ENCODE assay signal across 1 fruit fly cellular context in genomic region chr3R:31580586-31580994, dm6.
TF ChIP-seq lines count a peak whose summit lies in the region.

pygo (minus strand) TSS chr3R:31580699.
rod (plus strand) TSS chr3R:31580951.

TF ChIP-seq in whole organism, embryonic, 481 proteins besides CTCF, POLR2A, EP300 and RAD21 (continued from another document and continues in another):
- no peak for TF ChIP-seq CG8359 (GFP tag; optimal IDR thresholded peaks at IDR 0.05; lab: Kevin White, UChicago; ENCODE audit: borderline replicate concordance)
- no peak for TF ChIP-seq CG30431 (GFP tag; optimal IDR thresholded peaks at IDR 0.05; lab: Kevin White, UChicago)
- no peak for TF ChIP-seq CkIIα-i1 (GFP tag; IDR thresholded peaks at IDR 0.05; lab: Robert Waterston, UW)
- peak; percentile 46 for TF ChIP-seq bigmax (GFP tag; optimal IDR thresholded peaks at IDR 0.05; lab: Kevin White, UChicago)
- peak; percentile 84 for TF ChIP-seq MBD-R2 (GFP tag; IDR thresholded peaks at IDR 0.05; lab: Robert Waterston, UW)
- no peak for TF ChIP-seq maf-S (GFP tag; optimal IDR thresholded peaks at IDR 0.05; lab: Kevin White, UChicago)
- no peak for TF ChIP-seq H15 (GFP tag; IDR thresholded peaks at IDR 0.05; lab: Robert Waterston, UW)
- no peak for TF ChIP-seq Dek (tag; optimal IDR thresholded peaks at IDR 0.05; lab: Kevin White, UChicago)
- TF ChIP-seq CoRest (tag; optimal IDR thresholded peaks at IDR 0.05; lab: Kevin White, UChicago) = no peak
- TF ChIP-seq ash1 (GFP tag; optimal IDR thresholded peaks at IDR 0.05; lab: Kevin White, UChicago) = no peak
- TF ChIP-seq tup (GFP tag; optimal IDR thresholded peaks at IDR 0.05; lab: Kevin White, UChicago) = no peak
- peak; percentile 16 for TF ChIP-seq Max (GFP tag; optimal IDR thresholded peaks at IDR 0.05; lab: Kevin White, UChicago)
- TF ChIP-seq CG10321 (GFP tag; IDR thresholded peaks at IDR 0.05; lab: Robert Waterston, UW) = no peak
- TF ChIP-seq hbn (GFP tag; IDR thresholded peaks at IDR 0.05; lab: Robert Waterston, UW; ENCODE audit: partially characterized antibody) = peak; percentile 52
- no peak for TF ChIP-seq exex (tag; optimal IDR thresholded peaks at IDR 0.05; lab: Kevin White, UChicago)
- no peak for TF ChIP-seq Deaf1 (tag; optimal IDR thresholded peaks at IDR 0.05; lab: Kevin White, UChicago)
- TF ChIP-seq CG16779 (GFP tag; IDR thresholded peaks at IDR 0.05; lab: Robert Waterston, UW) = no peak
- no peak for TF ChIP-seq hth (optimal IDR thresholded peaks at IDR 0.05; lab: Kevin White, UChicago)
- TF ChIP-seq crp (GFP tag; optimal IDR thresholded peaks at IDR 0.05; lab: Kevin White, UChicago) = peak in 1 of 2 experiments; percentile 6
- TF ChIP-seq ara (GFP tag; IDR thresholded peaks at IDR 0.05; lab: Robert Waterston, UW) = no peak
- no peak for TF ChIP-seq CG7745 (tag; optimal IDR thresholded peaks at IDR 0.05; lab: Kevin White, UChicago)
- no peak for TF ChIP-seq br (optimal IDR thresholded peaks at IDR 0.05; lab: Kevin White, UChicago)
- peak; percentile 76 for TF ChIP-seq Dll (GFP tag; IDR thresholded peaks at IDR 0.05; lab: Robert Waterston, UW; ENCODE audit: partially characterized antibody)
- TF ChIP-seq odd (GFP tag; optimal IDR thresholded peaks at IDR 0.05; lab: Kevin White, UChicago) = no peak
- no peak for TF ChIP-seq unpg (GFP tag; optimal IDR thresholded peaks at IDR 0.05; lab: Kevin White, UChicago)
- no peak for TF ChIP-seq run (tag; optimal IDR thresholded peaks at IDR 0.05; lab: Kevin White, UChicago)
- TF ChIP-seq bbx (GFP tag; IDR thresholded peaks at IDR 0.05; lab: Robert Waterston, UW; ENCODE audit: partially characterized antibody) = peak; percentile 45
- no peak for TF ChIP-seq CG6854 (GFP tag; optimal IDR thresholded peaks at IDR 0.05; lab: Kevin White, UChicago)
- TF ChIP-seq CG8281 (tag; optimal IDR thresholded peaks at IDR 0.05; lab: Kevin White, UChicago) = no peak
- TF ChIP-seq CG34376 (GFP tag; optimal IDR thresholded peaks at IDR 0.05; lab: Kevin White, UChicago) = no peak
- no peak for TF ChIP-seq Hr78 (GFP tag; optimal IDR thresholded peaks at IDR 0.05; lab: Kevin White, UChicago)
- TF ChIP-seq CG10654 (GFP tag; optimal IDR thresholded peaks at IDR 0.05; lab: Kevin White, UChicago) = no peak
- TF ChIP-seq nerfin-2 (GFP tag; IDR thresholded peaks at IDR 0.05; lab: Robert Waterston, UW; ENCODE audit: partially characterized antibody) = peak; percentile 28; the same call in 1 of the 2 replicates
- peak; percentile 61 for TF ChIP-seq nmo (GFP tag; optimal IDR thresholded peaks at IDR 0.05; lab: Kevin White, UChicago)
- TF ChIP-seq knrl (GFP tag; IDR thresholded peaks at IDR 0.05; lab: Robert Waterston, UW; ENCODE audit: partially characterized antibody) = peak; percentile 58; the same call in 2 of the 3 replicates
- no peak for TF ChIP-seq CG4820 (GFP tag; optimal IDR thresholded peaks at IDR 0.05; lab: Kevin White, UChicago)
- no peak for TF ChIP-seq CG17385 (GFP tag; optimal IDR thresholded peaks at IDR 0.05; lab: Kevin White, UChicago)
- TF ChIP-seq CG1602 (GFP tag; optimal IDR thresholded peaks at IDR 0.05; lab: Kevin White, UChicago) = no peak
- no peak for TF ChIP-seq CG32772 (GFP tag; IDR thresholded peaks at IDR 0.05; lab: Robert Waterston, UW)
- no peak for TF ChIP-seq dati (GFP tag; IDR thresholded peaks at IDR 0.05; lab: Robert Waterston, UW)
- TF ChIP-seq CG4707 (GFP tag; optimal IDR thresholded peaks at IDR 0.05; lab: Kevin White, UChicago) = no peak
- no peak for TF ChIP-seq insv (GFP tag; optimal IDR thresholded peaks at IDR 0.05; lab: Kevin White, UChicago)
- TF ChIP-seq CG31441 (GFP tag; IDR thresholded peaks at IDR 0.05; lab: Robert Waterston, UW) = no peak
- no peak for TF ChIP-seq CG10209 (GFP tag; optimal IDR thresholded peaks at IDR 0.05; lab: Kevin White, UChicago)
- peak; percentile 72 for TF ChIP-seq trem (tag; optimal IDR thresholded peaks at IDR 0.05; lab: Kevin White, UChicago)
- TF ChIP-seq CG13287 (GFP tag; IDR thresholded peaks at IDR 0.05; lab: Robert Waterston, UW; ENCODE audit: partially characterized antibody) = peak; percentile 80
- no peak for TF ChIP-seq CG12104 (GFP tag; optimal IDR thresholded peaks at IDR 0.05; lab: Kevin White, UChicago)
- no peak for TF ChIP-seq CG33557 (GFP tag; optimal IDR thresholded peaks at IDR 0.05; lab: Kevin White, UChicago)
- TF ChIP-seq Dip3 (GFP tag; optimal IDR thresholded peaks at IDR 0.05; lab: Kevin White, UChicago) = no peak
- no peak for TF ChIP-seq Dip2 (GFP tag; IDR thresholded peaks at IDR 0.05; lab: Robert Waterston, UW)
- no peak for TF ChIP-seq Mes4 (GFP tag; optimal IDR thresholded peaks at IDR 0.05; lab: Kevin White, UChicago)
- TF ChIP-seq Hand (GFP tag; optimal IDR thresholded peaks at IDR 0.05; lab: Kevin White, UChicago) = no peak
- no peak for TF ChIP-seq btn (GFP tag; optimal IDR thresholded peaks at IDR 0.05; lab: Kevin White, UChicago)
- TF ChIP-seq CG3838 (GFP tag; optimal IDR thresholded peaks at IDR 0.05; lab: Kevin White, UChicago) = no peak
- TF ChIP-seq CG4360 (GFP tag; IDR thresholded peaks at IDR 0.05; lab: Robert Waterston, UW) = no peak
- TF ChIP-seq Poxn (GFP tag; IDR thresholded peaks at IDR 0.05; lab: Robert Waterston, UW) = no peak
- TF ChIP-seq CG14014 (GFP tag; IDR thresholded peaks at IDR 0.05; lab: Robert Waterston, UW) = no peak
- TF ChIP-seq CG1647 (GFP tag; optimal IDR thresholded peaks at IDR 0.05; lab: Kevin White, UChicago) = no peak
- TF ChIP-seq Jarid2 (GFP tag; optimal IDR thresholded peaks at IDR 0.05; lab: Kevin White, UChicago) = no peak
- TF ChIP-seq ab (GFP tag; optimal IDR thresholded peaks at IDR 0.05; lab: Kevin White, UChicago) = no peak
- no peak for TF ChIP-seq Adf1 (GFP tag; IDR thresholded peaks at IDR 0.05; lab: Robert Waterston, UW)
- no peak for TF ChIP-seq CG4730 (GFP tag; IDR thresholded peaks at IDR 0.05; lab: Robert Waterston, UW)
- 0 out of 4 replicates have a peak, but pooled peaks have one; percentile 60 for TF ChIP-seq chinmo (GFP tag; IDR thresholded peaks at IDR 0.05; lab: Robert Waterston, UW; ENCODE audit: partially characterized antibody)
- TF ChIP-seq cas (GFP tag; IDR thresholded peaks at IDR 0.05; lab: Robert Waterston, UW) = no peak
- no peak for TF ChIP-seq CG6654 (GFP tag; optimal IDR thresholded peaks at IDR 0.05; lab: Kevin White, UChicago)
- TF ChIP-seq CG10274 (GFP tag; optimal IDR thresholded peaks at IDR 0.05; lab: Kevin White, UChicago) = no peak
- no peak for TF ChIP-seq H2.0 (GFP tag; IDR thresholded peaks at IDR 0.05; lab: Robert Waterston, UW)
- no peak for TF ChIP-seq CG5953 (GFP tag; IDR thresholded peaks at IDR 0.05; lab: Robert Waterston, UW)
- TF ChIP-seq sens (GFP tag; lab: Kevin White, UChicago) = peak; percentile 27
- no peak for TF ChIP-seq CG2129 (GFP tag; IDR thresholded peaks at IDR 0.05; lab: Robert Waterston, UW; ENCODE audit: partially characterized antibody)
- TF ChIP-seq cad (GFP tag; optimal IDR thresholded peaks at IDR 0.05; lab: Kevin White, UChicago) = no peak
- no peak for TF ChIP-seq trh (GFP tag; optimal IDR thresholded peaks at IDR 0.05; lab: Kevin White, UChicago)
- no peak for TF ChIP-seq CG8765 (GFP tag; IDR thresholded peaks at IDR 0.05; lab: Robert Waterston, UW)
- no peak for TF ChIP-seq Ssrp (tag; optimal IDR thresholded peaks at IDR 0.05; lab: Kevin White, UChicago)
- TF ChIP-seq Optix (GFP tag; IDR thresholded peaks at IDR 0.05; lab: Robert Waterston, UW) = no peak
- no peak for TF ChIP-seq crol (GFP tag; IDR thresholded peaks at IDR 0.05; lab: Robert Waterston, UW)
- TF ChIP-seq Dfd (GFP tag; optimal IDR thresholded peaks at IDR 0.05; lab: Kevin White, UChicago) = no peak
- no peak for TF ChIP-seq tap (tag; optimal IDR thresholded peaks at IDR 0.05; lab: Kevin White, UChicago)
- peak; percentile 28; the same call in 1 of the 3 replicates for TF ChIP-seq ci (GFP tag; IDR thresholded peaks at IDR 0.05; lab: Robert Waterston, UW)
- no peak for TF ChIP-seq Mrtf (GFP tag; IDR thresholded peaks at IDR 0.05; lab: Robert Waterston, UW)
- no peak for TF ChIP-seq ttk (GFP tag; IDR thresholded peaks at IDR 0.05; lab: Robert Waterston, UW)
- TF ChIP-seq CG30403 (GFP tag; optimal IDR thresholded peaks at IDR 0.05; lab: Kevin White, UChicago) = peak; percentile 38
- no peak for TF ChIP-seq CG3407 (GFP tag; optimal IDR thresholded peaks at IDR 0.05; lab: Kevin White, UChicago)
- TF ChIP-seq CG7786 (GFP tag; optimal IDR thresholded peaks at IDR 0.05; lab: Kevin White, UChicago) = peak; percentile 13
- TF ChIP-seq Vsx1 (GFP tag; optimal IDR thresholded peaks at IDR 0.05; lab: Kevin White, UChicago) = no peak
- TF ChIP-seq CG14050 (GFP tag; IDR thresholded peaks at IDR 0.05; lab: Robert Waterston, UW) = no peak
- TF ChIP-seq CG7271 (tag; optimal IDR thresholded peaks at IDR 0.05; lab: Kevin White, UChicago) = no peak
- no peak for TF ChIP-seq disco-r (GFP tag; optimal IDR thresholded peaks at IDR 0.05; lab: Kevin White, UChicago)
- peak; percentile 69 for TF ChIP-seq MESR4 (GFP tag; optimal IDR thresholded peaks at IDR 0.05; lab: Kevin White, UChicago)
- TF ChIP-seq CG7963 (GFP tag; IDR thresholded peaks at IDR 0.05; lab: Robert Waterston, UW; ENCODE audit: partially characterized antibody) = peak; percentile 58
- TF ChIP-seq salm (tag; optimal IDR thresholded peaks at IDR 0.05; lab: Kevin White, UChicago) = no peak
- TF ChIP-seq ftz-f1 (GFP tag; optimal IDR thresholded peaks at IDR 0.05; lab: Kevin White, UChicago) = peak; percentile 97
- TF ChIP-seq CG8478 (optimal IDR thresholded peaks at IDR 0.05; lab: Kevin White, UChicago) = no peak
- no peak for TF ChIP-seq Taf1 (GFP tag; IDR thresholded peaks at IDR 0.05; lab: Robert Waterston, UW)
- peak; percentile 94 for TF ChIP-seq CG9797 (GFP tag; optimal IDR thresholded peaks at IDR 0.05; lab: Kevin White, UChicago)
- no peak for TF ChIP-seq Six4 (GFP tag; optimal IDR thresholded peaks at IDR 0.05; lab: Kevin White, UChicago)
- no peak for TF ChIP-seq Eip74EF (GFP tag; optimal IDR thresholded peaks at IDR 0.05; lab: Kevin White, UChicago)
- no peak for TF ChIP-seq CG32532 (GFP tag; IDR thresholded peaks at IDR 0.05; lab: Robert Waterston, UW)
- TF ChIP-seq pb (GFP tag; optimal IDR thresholded peaks at IDR 0.05; lab: Kevin White, UChicago) = no peak
- TF ChIP-seq CG8388 (GFP tag; optimal IDR thresholded peaks at IDR 0.05; lab: Kevin White, UChicago) = no peak
- TF ChIP-seq CG9932 (GFP tag; IDR thresholded peaks at IDR 0.05; lab: Robert Waterston, UW) = no peak
- no peak for TF ChIP-seq CG6765 (GFP tag; optimal IDR thresholded peaks at IDR 0.05; lab: Kevin White, UChicago)
- TF ChIP-seq Dp (GFP tag; optimal IDR thresholded peaks at IDR 0.05; lab: Kevin White, UChicago) = peak; percentile 78
- TF ChIP-seq crc (GFP tag; optimal IDR thresholded peaks at IDR 0.05; lab: Kevin White, UChicago) = no peak
- no peak for TF ChIP-seq Pdp1 (GFP tag; optimal IDR thresholded peaks at IDR 0.05; lab: Kevin White, UChicago)
- no peak for TF ChIP-seq Drgx (GFP tag; IDR thresholded peaks at IDR 0.05; lab: Robert Waterston, UW)
- no peak for TF ChIP-seq Hmx (GFP tag; optimal IDR thresholded peaks at IDR 0.05; lab: Kevin White, UChicago)
- TF ChIP-seq pzg (GFP tag; optimal IDR thresholded peaks at IDR 0.05; lab: Kevin White, UChicago) = peak; percentile 86
- TF ChIP-seq BtbVII (GFP tag; optimal IDR thresholded peaks at IDR 0.05; lab: Kevin White, UChicago) = no peak
- TF ChIP-seq Bgb (GFP tag; IDR thresholded peaks at IDR 0.05; lab: Robert Waterston, UW; ENCODE audit: partially characterized antibody) = peak; percentile 59; the same call in 1 of the 2 replicates
- TF ChIP-seq CG18619 (GFP tag; optimal IDR thresholded peaks at IDR 0.05; lab: Kevin White, UChicago) = no peak
- no peak for TF ChIP-seq Stat92E (GFP tag; optimal IDR thresholded peaks at IDR 0.05; lab: Kevin White, UChicago)
- no peak for TF ChIP-seq CG2199 (GFP tag; IDR thresholded peaks at IDR 0.05; lab: Robert Waterston, UW)
- TF ChIP-seq hkb (optimal IDR thresholded peaks at IDR 0.05; lab: Kevin White, UChicago) = peak; percentile 66
- TF ChIP-seq hkb (GFP tag; IDR thresholded peaks at IDR 0.05; lab: Robert Waterston, UW) = no peak
- no peak for TF ChIP-seq CG11093 (GFP tag; IDR thresholded peaks at IDR 0.05; lab: Robert Waterston, UW)
- no peak for TF ChIP-seq gcm (GFP tag; optimal IDR thresholded peaks at IDR 0.05; lab: Kevin White, UChicago)
- no peak for TF ChIP-seq CG10431 (GFP tag; optimal IDR thresholded peaks at IDR 0.05; lab: Kevin White, UChicago)
- no peak for TF ChIP-seq vvl (GFP tag; IDR thresholded peaks at IDR 0.05; lab: Robert Waterston, UW)
- TF ChIP-seq CG31365 (tag; optimal IDR thresholded peaks at IDR 0.05; lab: Kevin White, UChicago) = no peak
- peak; percentile 61 for TF ChIP-seq Ets97D (GFP tag; optimal IDR thresholded peaks at IDR 0.05; lab: Kevin White, UChicago)
- no peak for TF ChIP-seq CG2678 (tag; optimal IDR thresholded peaks at IDR 0.05; lab: Kevin White, UChicago)
- no peak for TF ChIP-seq Tbp (GFP tag; optimal IDR thresholded peaks at IDR 0.05; lab: Kevin White, UChicago)
- no peak for TF ChIP-seq Meics (GFP tag; optimal IDR thresholded peaks at IDR 0.05; lab: Kevin White, UChicago)
- peak; percentile 68 for TF ChIP-seq BEAF-32 (GFP tag; optimal IDR thresholded peaks at IDR 0.05; lab: Kevin White, UChicago)
- TF ChIP-seq dimm (GFP tag; IDR thresholded peaks at IDR 0.05; lab: Robert Waterston, UW) = no peak
- TF ChIP-seq pum (GFP tag; optimal IDR thresholded peaks at IDR 0.05; lab: Kevin White, UChicago) = no peak
- no peak for TF ChIP-seq CG14965 (GFP tag; optimal IDR thresholded peaks at IDR 0.05; lab: Kevin White, UChicago; ENCODE audit: borderline replicate concordance)
- TF ChIP-seq CG3065 (GFP tag; optimal IDR thresholded peaks at IDR 0.05; lab: Kevin White, UChicago) = no peak
- no peak for TF ChIP-seq Sox102F (GFP tag; optimal IDR thresholded peaks at IDR 0.05; lab: Kevin White, UChicago)
- no peak for TF ChIP-seq TFAM (GFP tag; optimal IDR thresholded peaks at IDR 0.05; lab: Kevin White, UChicago)
- TF ChIP-seq wor (GFP tag; IDR thresholded peaks at IDR 0.05; lab: Robert Waterston, UW) = no peak
- no peak for TF ChIP-seq CG10543 (GFP tag; optimal IDR thresholded peaks at IDR 0.05; lab: Kevin White, UChicago)
- TF ChIP-seq Nf-YB (GFP tag; optimal IDR thresholded peaks at IDR 0.05; lab: Kevin White, UChicago) = no peak
- no peak for TF ChIP-seq CG12071 (GFP tag; optimal IDR thresholded peaks at IDR 0.05; lab: Kevin White, UChicago)
- TF ChIP-seq NfI (GFP tag; optimal IDR thresholded peaks at IDR 0.05; lab: Kevin White, UChicago) = no peak
- TF ChIP-seq CG1233 (GFP tag; optimal IDR thresholded peaks at IDR 0.05; lab: Kevin White, UChicago) = no peak
- no peak for TF ChIP-seq shn (GFP tag; optimal IDR thresholded peaks at IDR 0.05; lab: Kevin White, UChicago)
